Worm (Caenorhabditis elegans) whole organism, L3 larva: Measurements from ENCODE around the gene F35A5.2.

Experiments used
- R02D3.7 ChIP-seq: fragments of 150-350 bp; optimal IDR thresholded peaks from 2 replicates; lab custom pipeline; 2014; ENCODE audit warnings: missing biosample characterization, missing genetic modification characterization
- ZK546.5 ChIP-seq: sonication (generic microtip); optimal IDR thresholded peaks from 2 replicates; lab custom pipeline; 2017; ENCODE audit warnings: missing biosample characterization, missing genetic modification characterization
- aly-2 ChIP-seq: fragments of 150-350 bp; optimal IDR thresholded peaks from 2 replicates; lab custom pipeline; 2014; ENCODE audit warnings: missing biosample characterization, missing genetic modification characterization
- ama-1 ChIP-seq: fragments of 150-350 bp; optimal IDR thresholded peaks from 2 replicates; lab custom pipeline; 2018
- ceh-16 ChIP-seq: sonication (generic microtip); optimal IDR thresholded peaks from 2 replicates; lab custom pipeline; 2017; ENCODE audit warnings: missing biosample characterization, missing genetic modification characterization
- ceh-28 ChIP-seq: fragments of 150-350 bp; optimal IDR thresholded peaks from 2 replicates; lab custom pipeline; 2014; ENCODE audit warnings: missing biosample characterization, missing genetic modification reagents, missing genetic modification characterization
- ceh-9 ChIP-seq: sonication (generic microtip); optimal IDR thresholded peaks from 2 replicates; lab custom pipeline; 2018; ENCODE audit warnings: missing biosample characterization, missing genetic modification characterization
- daf-12 ChIP-seq: fragments of 150-350 bp; optimal IDR thresholded peaks from 2 replicates; lab custom pipeline; 2014; ENCODE audit warnings: missing biosample characterization, missing genetic modification reagents, missing genetic modification characterization
- egl-27 ChIP-seq: sonication (generic microtip); optimal IDR thresholded peaks from 4 replicates; lab custom pipeline; 2017; ENCODE audit warnings: missing biosample characterization, missing genetic modification reagents, missing genetic modification characterization
- egl-5 ChIP-seq: fragments of 150-350 bp; optimal IDR thresholded peaks from 2 replicates; lab custom pipeline; 2017; ENCODE audit warnings: missing biosample characterization, missing genetic modification reagents, missing genetic modification characterization, inconsistent platforms
- elt-1 ChIP-seq: fragments of 150-350 bp; optimal IDR thresholded peaks from 2 replicates; lab custom pipeline; 2014; ENCODE audit warnings: missing biosample characterization, missing genetic modification characterization
- elt-2 ChIP-seq: sonication (generic microtip); optimal IDR thresholded peaks from 2 replicates; lab custom pipeline; 2016; ENCODE audit warnings: missing genetic modification reagents, mild to moderate bottlenecking, missing genetic modification characterization, missing compliant biosample characterization
- elt-3 ChIP-seq, 3 experiments: fragments of 150-350 bp in 1 of 3; sonication (generic microtip) in 2 of 3; optimal IDR thresholded peaks; 2 replicates in 2 of 3; 4 replicates in 1 of 3; lab custom pipeline; 2014 to 2017; ENCODE audit warnings: missing biosample characterization in 3 of 3, missing genetic modification characterization in 3 of 3
- fkh-10 ChIP-seq: sonication (generic microtip); optimal IDR thresholded peaks from 2 replicates; lab custom pipeline; 2017; ENCODE audit warnings: missing biosample characterization, missing genetic modification reagents, missing genetic modification characterization
- fkh-2 ChIP-seq: fragments of 150-350 bp; optimal IDR thresholded peaks from 2 replicates; lab custom pipeline; 2014; ENCODE audit warnings: missing biosample characterization, missing genetic modification reagents, missing genetic modification characterization
- fos-1 ChIP-seq: fragments of 150-350 bp; optimal IDR thresholded peaks from 2 replicates; lab custom pipeline; 2014; ENCODE audit warnings: missing biosample characterization, missing genetic modification characterization
- hmg-11 ChIP-seq: sonication (generic microtip); optimal IDR thresholded peaks from 2 replicates; lab custom pipeline; 2016; ENCODE audit warnings: missing genetic modification characterization, missing compliant biosample characterization
- jun-1 ChIP-seq: fragments of 150-350 bp; optimal IDR thresholded peaks from 2 replicates; lab custom pipeline; 2014; ENCODE audit warnings: missing biosample characterization, missing genetic modification reagents, missing genetic modification characterization
- lin-15B ChIP-seq: fragments of 150-350 bp; optimal IDR thresholded peaks from 2 replicates; lab custom pipeline; 2014; ENCODE audit warnings: missing biosample characterization, missing genetic modification characterization
- lin-39 ChIP-seq: fragments of 150-350 bp; optimal IDR thresholded peaks from 2 replicates; lab custom pipeline; 2018; ENCODE audit warnings: missing biosample characterization, missing genetic modification reagents, missing genetic modification characterization
- lsy-12 ChIP-seq: sonication (generic microtip); optimal IDR thresholded peaks from 2 replicates; lab custom pipeline; 2016; ENCODE audit warnings: mild to moderate bottlenecking, missing genetic modification characterization, missing compliant biosample characterization
- mdl-1 ChIP-seq: fragments of 150-350 bp; optimal IDR thresholded peaks from 2 replicates; lab custom pipeline; 2014; ENCODE audit warnings: missing biosample characterization, missing genetic modification characterization
- mml-1 ChIP-seq: fragments of 150-350 bp; sonication (generic microtip); optimal IDR thresholded peaks from 3 replicates; lab custom pipeline; 2014; ENCODE audit warnings: missing biosample characterization, missing genetic modification characterization
- nfya-1 ChIP-seq: sonication (generic microtip); optimal IDR thresholded peaks from 2 replicates; lab custom pipeline; 2017; ENCODE audit warnings: missing genetic modification characterization, mild to moderate bottlenecking, missing compliant biosample characterization, antibody characterized with exemption, moderate library complexity; ENCODE audit not compliant: insufficient read depth
- nhr-11 ChIP-seq: fragments of 150-350 bp; optimal IDR thresholded peaks from 2 replicates; lab custom pipeline; 2014; ENCODE audit warnings: missing biosample characterization, missing genetic modification characterization
- nhr-12 ChIP-seq: fragments of 150-350 bp; optimal IDR thresholded peaks from 2 replicates; lab custom pipeline; 2014; ENCODE audit warnings: missing biosample characterization, missing genetic modification characterization
- nhr-23 ChIP-seq: fragments of 150-350 bp; optimal IDR thresholded peaks from 2 replicates; lab custom pipeline; 2014; ENCODE audit warnings: missing biosample characterization, missing genetic modification reagents, missing genetic modification characterization
- nhr-25 ChIP-seq: sonication (generic microtip); optimal IDR thresholded peaks from 2 replicates; lab custom pipeline; 2017; ENCODE audit warnings: missing biosample characterization, missing genetic modification characterization
- nhr-43 ChIP-seq: sonication (generic microtip); optimal IDR thresholded peaks from 2 replicates; lab custom pipeline; 2016; ENCODE audit warnings: mild to moderate bottlenecking, missing genetic modification characterization, missing compliant biosample characterization; ENCODE audit not compliant: poor library complexity, severe bottlenecking
- nhr-67 ChIP-seq: fragments of 150-350 bp; optimal IDR thresholded peaks from 2 replicates; lab custom pipeline; 2014; ENCODE audit warnings: missing biosample characterization, missing genetic modification characterization
- nhr-76 ChIP-seq: fragments of 150-350 bp; sonication (generic microtip); optimal IDR thresholded peaks from 5 replicates; lab custom pipeline; 2014; ENCODE audit warnings: missing biosample characterization, missing genetic modification characterization
- pha-4 ChIP-seq: fragments of 150-350 bp; optimal IDR thresholded peaks from 2 replicates; lab custom pipeline; 2014; ENCODE audit warnings: missing biosample characterization, missing genetic modification reagents, missing genetic modification characterization
- pqm-1 ChIP-seq: fragments of 150-350 bp; optimal IDR thresholded peaks from 2 replicates; lab custom pipeline; 2017; ENCODE audit warnings: missing biosample characterization, missing genetic modification characterization, inconsistent platforms
- skn-1 ChIP-seq: fragments of 150-350 bp; optimal IDR thresholded peaks from 2 replicates; lab custom pipeline; 2014; ENCODE audit warnings: missing biosample characterization, missing genetic modification characterization
- snpc-4 ChIP-seq: fragments of 150-350 bp; optimal IDR thresholded peaks from 2 replicates; lab custom pipeline; 2014; ENCODE audit warnings: missing biosample characterization, missing genetic modification characterization
- tbx-2 ChIP-seq: sonication (generic microtip); optimal IDR thresholded peaks from 2 replicates; lab custom pipeline; 2016; ENCODE audit warnings: mild to moderate bottlenecking, missing genetic modification characterization, missing compliant biosample characterization
- unc-39 ChIP-seq: sonication (generic microtip); optimal IDR thresholded peaks from 4 replicates; lab custom pipeline; 2017; ENCODE audit warnings: missing biosample characterization, missing genetic modification characterization
- unc-62 ChIP-seq: fragments of 150-350 bp; sonication (generic microtip); optimal IDR thresholded peaks from 4 replicates; lab custom pipeline; 2014; ENCODE audit warnings: missing biosample characterization, missing genetic modification reagents, missing genetic modification characterization
- zag-1 ChIP-seq: fragments of 150-350 bp; optimal IDR thresholded peaks from 2 replicates; lab custom pipeline; 2014; ENCODE audit warnings: missing biosample characterization, missing genetic modification characterization
- ztf-11 ChIP-seq: fragments of 150-350 bp; optimal IDR thresholded peaks from 2 replicates; lab custom pipeline; 2014; ENCODE audit warnings: missing biosample characterization, missing genetic modification characterization

The F35A5.2 gene

DNA sequence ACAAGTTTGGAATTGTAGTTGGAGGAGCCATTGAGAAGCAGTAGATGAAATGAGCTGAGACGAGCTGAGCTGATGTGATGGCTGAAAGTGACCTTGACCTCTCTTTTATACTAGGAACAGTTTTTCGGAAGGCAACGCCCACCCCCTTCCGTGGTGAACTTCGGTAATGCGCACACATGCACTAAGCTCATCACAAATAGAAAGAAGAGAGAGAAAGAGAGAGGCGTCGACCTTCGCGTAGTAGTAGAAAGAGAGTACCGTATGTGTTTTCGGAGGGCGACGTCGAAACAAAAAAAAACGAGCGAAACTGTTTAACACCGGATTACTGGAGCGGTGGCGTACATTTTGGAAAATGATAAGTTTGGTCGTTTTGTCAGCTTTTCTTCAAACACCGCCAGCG, 23.9 kb upstream of the F35A5.2 start, which contains the start of gene marg-1:
Gene marg-1, minus strand, starts transcription at position 101 of the 400 bp plus-strand sequence.
- TF ChIP-seq egl-27 (tag; lab: Kevin White, UChicago) (no peak), hmg-11 (no peak), lin-15B (tag; lab: Kevin White, UChicago) (no peak), pha-4 (peak; percentile 11), fkh-2 (no peak), egl-5 (no peak), nhr-12 (tag; lab: Kevin White, UChicago) (no peak)

DNA sequence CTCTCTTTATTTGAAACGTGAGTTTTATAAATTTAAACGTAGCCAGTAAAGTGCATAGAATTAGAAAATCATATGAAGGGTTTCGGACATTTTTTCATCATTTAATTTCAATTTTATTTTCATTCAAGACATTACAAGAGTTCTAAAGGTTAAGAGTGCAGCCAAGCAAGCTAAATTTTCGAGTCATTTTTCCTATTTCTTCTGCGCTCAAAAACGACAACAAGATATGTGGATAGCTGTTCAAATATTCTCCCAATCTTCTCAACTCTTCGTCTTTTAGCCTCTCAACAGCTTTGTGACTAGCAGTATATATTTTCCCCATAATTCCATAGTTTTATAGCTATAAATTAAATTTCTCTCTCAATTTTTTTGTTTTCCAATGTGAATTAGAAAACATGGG, 21.3 kb upstream of the F35A5.2 start:
- TF ChIP-seq elt-1 (tag; lab: Kevin White, UChicago) = no peak
- TF ChIP-seq ceh-28 = no peak
- no peak for TF ChIP-seq daf-12 (tag; lab: Kevin White, UChicago)
- TF ChIP-seq, all 47 proteins: peak for 0

DNA sequence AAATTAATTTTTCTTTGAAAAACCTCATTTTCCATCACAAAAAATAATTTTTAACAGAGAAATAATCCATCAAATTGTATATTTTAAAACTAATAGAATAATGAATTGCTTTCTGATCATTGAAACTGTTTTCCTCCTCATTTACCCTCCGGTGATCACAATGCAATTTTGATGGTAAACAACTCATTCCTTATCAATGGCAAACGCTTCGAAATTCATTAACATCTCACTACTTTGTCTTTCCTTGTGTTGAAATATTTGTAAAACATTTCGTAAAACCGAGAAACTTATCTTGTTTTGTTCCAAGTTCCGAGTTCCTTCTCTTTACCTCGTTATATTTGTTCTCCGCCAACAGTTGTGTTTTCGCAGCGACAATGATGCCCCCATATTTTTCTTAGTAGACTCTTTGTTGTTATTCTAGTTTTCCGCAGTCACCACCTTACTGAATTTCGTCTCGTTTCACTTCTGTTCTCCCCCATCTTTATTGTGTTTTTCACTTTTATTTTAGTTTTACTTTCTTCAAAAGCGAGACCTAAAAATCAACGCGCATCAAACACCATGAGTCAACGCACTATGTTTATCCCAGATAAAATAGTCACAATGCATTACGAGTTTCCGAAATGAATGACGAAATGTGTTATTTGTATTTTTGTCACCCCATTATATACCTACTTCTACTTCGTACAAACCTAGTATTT, 19.7 kb upstream of the F35A5.2 start:
- no peak for TF ChIP-seq fkh-2
- TF ChIP-seq elt-2 (tag; lab: Kevin White, UChicago) = peak; percentile 34
- TF ChIP-seq pha-4 = peak; percentile 53

DNA sequence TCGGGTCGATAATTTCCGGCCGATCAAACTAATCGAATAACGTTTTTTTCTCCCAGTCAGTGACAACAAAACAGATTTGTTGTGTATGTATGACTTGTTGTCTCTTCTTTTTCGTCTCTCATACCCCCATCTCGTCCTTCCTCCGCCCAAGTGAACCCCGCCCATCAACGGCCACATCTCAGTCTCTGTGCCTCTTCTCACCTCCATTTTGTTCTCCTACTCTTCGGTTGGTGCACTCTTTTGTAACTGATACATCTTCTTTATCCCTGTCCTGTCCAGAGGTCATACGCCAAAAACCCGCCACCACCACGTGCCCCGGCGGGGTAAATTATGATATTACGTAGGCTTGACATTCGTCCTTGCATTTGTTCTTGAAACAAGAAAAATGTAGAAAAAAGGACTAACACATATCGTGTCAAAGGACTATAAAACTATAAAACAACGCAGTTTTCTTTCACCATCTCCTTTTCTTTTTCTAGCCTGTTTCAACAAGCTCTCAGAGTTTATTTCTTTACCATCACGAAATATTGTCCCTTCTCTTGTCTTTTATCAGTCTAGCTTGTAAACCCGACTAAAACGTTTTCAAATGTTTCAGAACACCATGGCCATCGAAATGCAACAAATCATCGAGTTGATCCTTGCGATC, 17.4 kb upstream of the F35A5.2 start, which contains the start of gene pmpl-1:
Gene pmpl-1, plus strand, starts transcription at position 596 of the 646 bp plus-strand sequence.
- TF ChIP-seq jun-1 = peak; percentile 12
- peak; percentile 95 for TF ChIP-seq nhr-25 (tag; lab: Kevin White, UChicago)
- TF ChIP-seq lin-15B (tag; lab: Kevin White, UChicago) = no peak
- no peak for TF ChIP-seq egl-5
- TF ChIP-seq nfya-1 (tag; lab: Kevin White, UChicago) = peak; percentile 26
- TF ChIP-seq pha-4 = peak; percentile 31
- peak; percentile 2 for TF ChIP-seq egl-27 (tag; lab: Kevin White, UChicago)
- TF ChIP-seq mdl-1 (tag; lab: Kevin White, UChicago) = peak; percentile 57
- peak; percentile 56 for TF ChIP-seq ceh-28
- no peak for TF ChIP-seq unc-62
- peak; percentile 36 for TF ChIP-seq lsy-12 (tag; lab: Kevin White, UChicago)
- peak; percentile 58 for TF ChIP-seq nhr-23
- peak; percentile 58 for TF ChIP-seq lin-39
- TF ChIP-seq zag-1 (tag; lab: Kevin White, UChicago) = no peak
- peak; percentile 57 for TF ChIP-seq ama-1 (lab: Kevin White, UChicago)
- peak; percentile 55 for TF ChIP-seq nhr-43 (tag; lab: Kevin White, UChicago)

DNA sequence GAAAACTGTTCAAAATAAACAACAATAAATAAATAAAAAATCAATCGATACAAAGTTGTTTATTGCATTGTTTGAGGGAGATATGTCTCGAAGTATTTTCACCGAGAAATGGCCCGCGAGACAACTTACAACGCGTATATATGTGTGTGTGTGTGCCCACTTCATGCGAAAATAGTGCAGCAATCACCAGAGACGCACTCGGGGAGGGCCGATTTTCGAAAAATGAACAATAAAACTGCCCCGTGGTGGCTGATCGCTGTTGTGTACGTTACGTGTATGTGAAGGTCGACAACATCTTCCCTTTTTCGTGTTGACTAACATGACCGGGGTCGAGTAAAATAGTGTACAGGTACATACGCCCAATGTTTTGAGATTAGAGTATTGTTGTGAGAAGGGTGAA, 16.5 kb upstream of the F35A5.2 start:
- no peak for TF ChIP-seq unc-39 (tag; lab: Kevin White, UChicago)
- TF ChIP-seq daf-12 (tag; lab: Kevin White, UChicago) = no peak
- peak; percentile 85 for TF ChIP-seq ama-1 (lab: Kevin White, UChicago)
- no peak for TF ChIP-seq fkh-2
- peak; percentile 86 for TF ChIP-seq pha-4
- TF ChIP-seq tbx-2 (tag; lab: Kevin White, UChicago) = no peak
- no peak for TF ChIP-seq nhr-76 (tag; lab: Kevin White, UChicago)
- no peak for TF ChIP-seq unc-62
- TF ChIP-seq aly-2 (tag; lab: Kevin White, UChicago) = no peak
- no peak for TF ChIP-seq zag-1 (tag; lab: Kevin White, UChicago)
- no peak for TF ChIP-seq egl-27 (tag; lab: Kevin White, UChicago)
- no peak for TF ChIP-seq mml-1 (tag; lab: Kevin White, UChicago)
- no peak for TF ChIP-seq skn-1 (tag; lab: Kevin White, UChicago)
- TF ChIP-seq nfya-1 (tag; lab: Kevin White, UChicago) = peak; percentile 9
- TF ChIP-seq hmg-11 = no peak
- TF ChIP-seq lin-39 = peak; percentile 34
- peak; percentile 62 for TF ChIP-seq nhr-43 (tag; lab: Kevin White, UChicago)
- no peak for TF ChIP-seq fos-1
- TF ChIP-seq ceh-9 = no peak
- TF ChIP-seq pqm-1 (tag; lab: Kevin White, UChicago) = no peak
- peak; percentile 55 for TF ChIP-seq ceh-28
- peak; percentile 63 for TF ChIP-seq egl-5
- peak; percentile 54 for TF ChIP-seq nhr-23
- TF ChIP-seq elt-1 (tag; lab: Kevin White, UChicago) = no peak
- TF ChIP-seq ceh-16 = no peak
- TF ChIP-seq elt-2 (tag; lab: Kevin White, UChicago) = no peak
- no peak for TF ChIP-seq fkh-10
- no peak for TF ChIP-seq ztf-11
- no peak for TF ChIP-seq ZK546.5
- no peak for TF ChIP-seq nhr-11 (tag; lab: Kevin White, UChicago)
- TF ChIP-seq nhr-25 (tag; lab: Kevin White, UChicago) = peak; percentile 97
- TF ChIP-seq nhr-67 (tag; lab: Kevin White, UChicago) = no peak
- TF ChIP-seq elt-3 (tag; optimal IDR thresholded peaks at IDR 0.05; lab: Kevin White, UChicago) = no peak
- TF ChIP-seq R02D3.7 (tag; lab: Kevin White, UChicago) = no peak
- no peak for TF ChIP-seq lin-15B (tag; lab: Kevin White, UChicago)
- no peak for TF ChIP-seq snpc-4 (tag; lab: Kevin White, UChicago)
- no peak for TF ChIP-seq nhr-12 (tag; lab: Kevin White, UChicago)
